Worm (Caenorhabditis elegans): ENCODE results near the gene fbxb-46.

fbxb-46 gene

DNA sequence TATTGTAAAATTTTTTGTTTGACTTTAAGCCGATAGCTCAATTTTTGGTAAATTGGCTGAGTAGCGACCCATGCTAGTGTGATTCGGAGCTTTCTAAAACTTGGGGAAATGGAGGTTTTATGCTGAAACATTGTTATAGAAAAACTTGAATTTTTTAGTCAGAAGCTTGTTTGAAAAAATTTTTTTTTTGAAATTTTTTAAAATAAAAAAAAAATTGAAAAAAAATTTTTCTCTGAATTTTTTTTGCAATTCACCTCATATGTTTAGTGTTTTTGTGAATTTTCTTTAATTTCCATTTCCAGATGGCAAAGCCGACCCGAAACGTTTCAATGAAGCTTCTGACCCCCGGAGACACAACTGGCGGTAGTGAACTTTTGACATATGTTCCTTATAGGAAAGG lies 41.9 kb downstream of the fbxb-46 start, which contains the start of gene Y51H7BR.4:
Gene Y51H7BR.4, plus strand, starts transcription at position 301 of the 400 bp plus-strand sequence.
- no peak for TF ChIP-seq nhr-237 (tag; optimal IDR thresholded peaks at IDR 0.05)
- TF ChIP-seq Y105C5A.15 (GFP tag; IDR thresholded peaks at IDR 0.05) = no peak
- TF ChIP-seq zfp-2 (tag; optimal IDR thresholded peaks at IDR 0.05) = no peak
- TF ChIP-seq aly-2 (tag; optimal IDR thresholded peaks at IDR 0.05) = no peak
- TF ChIP-seq php-3 (GFP tag; IDR thresholded peaks at IDR 0.05) = no peak
- no peak for TF ChIP-seq snpc-1.2 (GFP tag; IDR thresholded peaks at IDR 0.05)

ce11 chrII:1525498-1525897 lies 45.4 kb downstream of the fbxb-46 start, which contains the start of gene Y51H7BR.7:
Gene Y51H7BR.7 (minus strand): TSS chrII:1525598.
- TF ChIP-seq zip-11 (GFP tag; IDR thresholded peaks at IDR 0.05) = no peak
- no peak for TF ChIP-seq rbr-2 (tag; optimal IDR thresholded peaks at IDR 0.05)
- no peak for TF ChIP-seq lim-7 (GFP tag; IDR thresholded peaks at IDR 0.05)
- TF ChIP-seq pqm-1 (tag; optimal IDR thresholded peaks at IDR 0.05) = no peak

- TF ChIP-seq lin-38 (GFP tag; IDR thresholded peaks at IDR 0.05) (0 out of 2 replicates have a peak, but pooled peaks have one; percentile 15), sdz-12 (GFP tag; optimal IDR thresholded peaks at IDR 0.05) (no peak)
Observed at ce11 chrII:1521956-1522355, 49.0 kb downstream of the fbxb-46 start.

Data from whole organism, L4 larva.